Worm (Caenorhabditis elegans) whole organism, early embryonic: Measurements from ENCODE around the gene lpr-4.

Experiments used
- B0310.2 ChIP-seq: sonication (generic microtip); optimal IDR thresholded peaks from 2 replicates; lab custom pipeline; 2016; ENCODE audit warnings: mild to moderate bottlenecking, missing genetic modification characterization, missing compliant biosample characterization
- F13C5.2 ChIP-seq: sonication (generic microtip); optimal IDR thresholded peaks from 2 replicates; lab custom pipeline; 2017; ENCODE audit warnings: mild to moderate bottlenecking, missing genetic modification characterization, inconsistent platforms, missing compliant biosample characterization
- aly-1 ChIP-seq: sonication (generic microtip); optimal IDR thresholded peaks from 2 replicates; lab custom pipeline; 2016; ENCODE audit warnings: missing genetic modification characterization, missing compliant biosample characterization
- ama-1 ChIP-seq: fragments of 150-350 bp; optimal IDR thresholded peaks from 2 replicates; lab custom pipeline; 2014
- ceh-13 ChIP-seq: fragments of 200-800 bp; sonication (Bioruptor generic); optimal IDR thresholded peaks from 2 replicates; lab custom pipeline; 2018; ENCODE audit warnings: mild to moderate bottlenecking, missing genetic modification characterization, missing compliant biosample characterization
- ceh-36 ChIP-seq: sonication (generic microtip); optimal IDR thresholded peaks from 2 replicates; lab custom pipeline; 2016; ENCODE audit warnings: missing genetic modification characterization, inconsistent platforms, missing compliant biosample characterization
- ets-7 ChIP-seq: sonication (generic microtip); optimal IDR thresholded peaks from 2 replicates; lab custom pipeline; 2016; ENCODE audit warnings: missing genotype, missing genetic modification characterization, missing compliant biosample characterization
- flt-1 ChIP-seq: fragments of 200-800 bp; sonication (Bioruptor generic); IDR thresholded peaks from 2 replicates; pipeline ENCODE4 v1.3.6; 2022; ENCODE audit warnings: missing genetic modification characterization, missing compliant biosample characterization
- hmbx-1 ChIP-seq: sonication (generic microtip); optimal IDR thresholded peaks from 2 replicates; lab custom pipeline; 2016; ENCODE audit warnings: mild to moderate bottlenecking, missing genetic modification characterization, missing compliant biosample characterization
- hmg-4 ChIP-seq: fragments of 200-800 bp; sonication (Bioruptor generic); optimal IDR thresholded peaks from 2 replicates; lab custom pipeline; 2018; ENCODE audit warnings: mild to moderate bottlenecking, missing genetic modification characterization, missing compliant biosample characterization
- hnd-1 ChIP-seq: sonication (generic microtip); optimal IDR thresholded peaks from 2 replicates; lab custom pipeline; 2016; ENCODE audit warnings: missing genetic modification characterization, missing compliant biosample characterization
- pes-1 ChIP-seq: fragments of 200-800 bp; sonication (Bioruptor generic); IDR thresholded peaks from 2 replicates; pipeline ENCODE4 v1.3.6; 2022; ENCODE audit warnings: missing genetic modification reagents, missing genetic modification characterization, missing compliant biosample characterization
- scrt-1 ChIP-seq: fragments of 200-800 bp; sonication (Bioruptor generic); IDR thresholded peaks from 2 replicates; pipeline ENCODE4 v1.3.6; 2022; ENCODE audit warnings: missing genetic modification characterization, missing compliant biosample characterization
- sea-1 ChIP-seq: fragments of 200-800 bp; sonication (Bioruptor generic); conservative IDR thresholded peaks from 2 replicates; pipeline ENCODE4 v1.3.6; 2022; ENCODE audit warnings: missing genetic modification characterization, missing compliant biosample characterization
- tbx-11 ChIP-seq: fragments of 200-800 bp; sonication (Bioruptor generic); IDR thresholded peaks from 2 replicates; pipeline ENCODE4 v1.3.6; 2022; ENCODE audit warnings: missing genetic modification characterization, missing compliant biosample characterization
- tbx-37 ChIP-seq: fragments of 200-800 bp; sonication (Bioruptor generic); conservative IDR thresholded peaks from 2 replicates; pipeline ENCODE4 v1.3.6; 2022; ENCODE audit warnings: missing genetic modification reagents, missing genetic modification characterization, missing compliant biosample characterization
- tra-4 ChIP-seq: sonication (generic microtip); optimal IDR thresholded peaks from 2 replicates; lab custom pipeline; 2017; ENCODE audit warnings: missing genetic modification characterization, missing compliant biosample characterization

The lpr-4 gene

DNA sequence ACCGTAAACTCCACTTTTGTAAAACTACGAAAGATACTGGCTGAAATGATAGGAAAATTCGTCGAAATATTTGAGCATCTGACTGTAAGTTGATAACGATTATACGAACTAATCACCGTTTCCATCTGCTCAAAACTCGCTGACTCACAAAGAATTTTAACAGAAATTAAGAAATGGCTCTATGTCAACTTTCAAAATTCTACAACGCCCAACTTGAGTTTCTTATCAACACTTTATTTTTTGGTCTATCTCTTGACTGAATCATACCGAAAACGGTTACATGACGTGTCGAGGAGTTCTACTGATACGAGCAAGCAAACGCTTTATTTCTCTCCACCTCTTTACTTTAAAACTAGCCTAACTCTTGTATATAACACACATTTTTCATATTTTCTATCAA is 17.7 kb upstream of the lpr-4 start, which contains the start of gene clc-1:
clc-1 (plus strand) TSS at position 264 of the 400 bp plus-strand sequence.
- no peak for TF ChIP-seq scrt-1 (GFP tag; lab: Robert Waterston, UW)
- TF ChIP-seq aly-1: no peak
- TF ChIP-seq ceh-36 (tag; lab: Kevin White, UChicago): no peak
- no peak for TF ChIP-seq flt-1 (GFP tag; lab: Robert Waterston, UW)
- TF ChIP-seq hmg-4 (GFP tag; lab: Kevin White, UChicago): no peak
- no peak for TF ChIP-seq pes-1 (GFP tag; lab: Robert Waterston, UW)
- no peak for TF ChIP-seq ceh-13 (GFP tag; lab: Kevin White, UChicago)
- TF ChIP-seq F13C5.2 (tag; lab: Kevin White, UChicago): no peak
- TF ChIP-seq hnd-1 (tag; lab: Kevin White, UChicago): no peak
- TF ChIP-seq sea-1 (GFP tag; lab: Robert Waterston, UW): no peak
- TF ChIP-seq ama-1 (lab: Kevin White, UChicago): no peak
- TF ChIP-seq ets-7 (tag; lab: Kevin White, UChicago): no peak
- no peak for TF ChIP-seq tbx-11 (GFP tag; lab: Robert Waterston, UW)
- TF ChIP-seq B0310.2: no peak
- TF ChIP-seq tra-4: no peak
- TF ChIP-seq tbx-37 (GFP tag; lab: Robert Waterston, UW): no peak
- no peak for TF ChIP-seq hmbx-1 (tag; lab: Kevin White, UChicago)

- TF ChIP-seq hmbx-1 (tag; lab: Kevin White, UChicago) (no peak), scrt-1 (GFP tag; lab: Robert Waterston, UW) (no peak; the same call in 1 of the 2 replicates), ets-7 (tag; lab: Kevin White, UChicago) (no peak), tbx-37 (GFP tag; lab: Robert Waterston, UW) (no peak), pes-1 (GFP tag; lab: Robert Waterston, UW) (no peak), sea-1 (GFP tag; lab: Robert Waterston, UW) (no peak), F13C5.2 (tag; lab: Kevin White, UChicago) (no peak), flt-1 (GFP tag; lab: Robert Waterston, UW) (no peak), ceh-13 (GFP tag; lab: Kevin White, UChicago) (no peak), tra-4 (no peak), ama-1 (lab: Kevin White, UChicago) (no peak), ceh-36 (tag; lab: Kevin White, UChicago) (no peak)
These were observed 14.6 kb upstream of the lpr-4 start for ce11 chrX:11050335-11050734.

DNA sequence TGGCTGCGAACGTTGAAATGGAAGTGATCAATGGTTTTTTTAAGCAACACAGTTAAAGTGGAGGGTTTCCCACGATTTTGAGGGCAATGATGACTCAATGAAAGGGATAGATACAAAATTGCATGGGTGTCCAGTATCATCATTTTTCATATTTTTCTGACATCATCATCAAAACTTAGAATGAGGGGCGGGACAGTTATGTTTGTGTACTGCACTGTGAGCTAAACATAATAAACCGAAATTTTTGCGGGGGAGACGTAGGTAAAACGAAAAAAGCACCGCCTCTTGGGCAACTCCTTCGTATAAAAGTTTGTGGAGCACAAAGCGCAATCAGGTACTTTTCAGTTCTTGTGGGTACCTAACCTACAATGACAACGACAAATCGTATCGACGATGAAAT is 11.3 kb upstream of the lpr-4 start, which contains the start of gene C09F12.2:
C09F12.2 (plus strand) TSS at position 301 of the 400 bp plus-strand sequence.
- TF ChIP-seq ama-1 (lab: Kevin White, UChicago) (no peak), ceh-13 (GFP tag; lab: Kevin White, UChicago) (no peak), B0310.2 (no peak), sea-1 (GFP tag; lab: Robert Waterston, UW) (no peak), ceh-36 (tag; lab: Kevin White, UChicago) (no peak), tra-4 (no peak), flt-1 (GFP tag; lab: Robert Waterston, UW) (no peak), aly-1 (no peak), ets-7 (tag; lab: Kevin White, UChicago) (no peak)

DNA sequence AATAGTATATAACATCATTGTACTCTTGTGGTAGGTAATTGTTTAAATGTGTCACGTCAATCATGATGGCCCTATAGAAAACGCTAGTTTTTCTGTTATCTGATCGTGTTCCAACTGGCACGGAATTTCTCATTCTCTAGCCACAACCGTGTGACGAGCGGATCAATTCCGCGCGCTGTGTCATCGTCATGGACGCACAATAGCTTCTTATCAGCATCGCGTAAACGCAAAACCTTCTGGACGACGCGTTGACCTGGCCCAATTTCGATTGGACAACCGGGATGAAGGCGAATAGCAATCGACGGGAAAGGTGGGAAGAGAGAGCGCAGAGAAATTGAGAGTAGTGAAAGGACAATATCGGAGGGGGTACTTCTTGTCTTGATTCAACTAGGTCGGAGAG is 7.9 kb upstream of the lpr-4 start, which contains the start of gene lpr-3:
lpr-3 (plus strand) TSS at position 374 of the 400 bp plus-strand sequence.
- TF ChIP-seq sea-1 (GFP tag; lab: Robert Waterston, UW): 0 out of 2 replicates have a peak, but pooled peaks have one; percentile 21
- TF ChIP-seq hmg-4 (GFP tag; lab: Kevin White, UChicago): peak; percentile 34
- no peak for TF ChIP-seq aly-1
- no peak for TF ChIP-seq tra-4

ce11 chrX:11059744-11060143 is 5.2 kb upstream of the lpr-4 start, which contains the start of gene lpr-6:
Gene lpr-6 (plus strand): TSS chrX:11059994.
- TF ChIP-seq tra-4: no peak
- TF ChIP-seq ets-7 (tag; lab: Kevin White, UChicago): no peak
- TF ChIP-seq aly-1: no peak
- no peak for TF ChIP-seq sea-1 (GFP tag; lab: Robert Waterston, UW)
- TF ChIP-seq tbx-11 (GFP tag; lab: Robert Waterston, UW): no peak
- no peak for TF ChIP-seq pes-1 (GFP tag; lab: Robert Waterston, UW)
- TF ChIP-seq hmg-4 (GFP tag; lab: Kevin White, UChicago): no peak
- TF ChIP-seq F13C5.2 (tag; lab: Kevin White, UChicago): no peak
- TF ChIP-seq flt-1 (GFP tag; lab: Robert Waterston, UW): no peak
- TF ChIP-seq hnd-1 (tag; lab: Kevin White, UChicago): no peak
- TF ChIP-seq hmbx-1 (tag; lab: Kevin White, UChicago): no peak

- TF ChIP-seq F13C5.2 (tag; lab: Kevin White, UChicago): no peak
- TF ChIP-seq flt-1 (GFP tag; lab: Robert Waterston, UW): no peak
- TF ChIP-seq hmg-4 (GFP tag; lab: Kevin White, UChicago): no peak
- no peak for TF ChIP-seq scrt-1 (GFP tag; lab: Robert Waterston, UW)
- TF ChIP-seq ama-1 (lab: Kevin White, UChicago): no peak
- no peak for TF ChIP-seq ceh-13 (GFP tag; lab: Kevin White, UChicago)
- no peak for TF ChIP-seq sea-1 (GFP tag; lab: Robert Waterston, UW)
- no peak for TF ChIP-seq hmbx-1 (tag; lab: Kevin White, UChicago)
- no peak for TF ChIP-seq ets-7 (tag; lab: Kevin White, UChicago)
- no peak for TF ChIP-seq tbx-11 (GFP tag; lab: Robert Waterston, UW)
- no peak for TF ChIP-seq tra-4
- TF ChIP-seq ceh-36 (tag; lab: Kevin White, UChicago): no peak
- no peak for TF ChIP-seq hnd-1 (tag; lab: Kevin White, UChicago)
- TF ChIP-seq aly-1: no peak
- no peak for TF ChIP-seq B0310.2
These were observed 4.0 kb upstream of the lpr-4 start for ce11 chrX:11060940-11061339.

DNA sequence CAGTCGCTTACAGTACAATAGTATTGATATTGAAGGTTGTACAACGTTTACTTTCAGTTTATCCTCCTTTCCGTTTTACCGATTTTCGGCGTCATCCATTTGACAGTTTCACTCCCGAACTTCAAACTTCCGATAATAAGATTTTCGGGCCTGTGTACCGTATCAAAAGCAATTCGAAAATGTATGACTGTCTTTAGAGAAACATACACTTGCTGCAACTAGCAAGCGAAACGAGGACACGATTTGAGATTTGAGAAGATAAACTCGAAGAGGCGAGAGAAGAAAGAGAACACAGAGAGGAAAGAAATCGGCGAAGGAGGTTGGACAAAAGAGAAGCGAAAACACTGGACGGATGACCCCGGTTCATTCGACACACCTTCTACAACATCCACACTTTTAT is 3.0 kb upstream of the lpr-4 start, which contains the start of gene lpr-5:
lpr-5 (plus strand) TSS at position 220 of the 400 bp plus-strand sequence.
- TF ChIP-seq aly-1 (no peak), tbx-11 (GFP tag; lab: Robert Waterston, UW) (no peak), F13C5.2 (tag; lab: Kevin White, UChicago) (no peak), tra-4 (no peak), ceh-36 (tag; lab: Kevin White, UChicago) (no peak), flt-1 (GFP tag; lab: Robert Waterston, UW) (no peak), pes-1 (GFP tag; lab: Robert Waterston, UW) (no peak), ama-1 (lab: Kevin White, UChicago) (no peak), sea-1 (GFP tag; lab: Robert Waterston, UW) (no peak), ets-7 (tag; lab: Kevin White, UChicago) (no peak)
